Worm (Caenorhabditis elegans) whole organism, L1 larva: Measurements from ENCODE around the gene best-19.

Source experiments
- aly-2 ChIP-seq: fragments of 150-350 bp; optimal IDR thresholded peaks from 2 replicates; lab custom pipeline; 2014; ENCODE audit warnings: missing biosample characterization, missing genetic modification characterization
- blmp-1 ChIP-seq: fragments of 150-350 bp; optimal IDR thresholded peaks from 2 replicates; lab custom pipeline; 2014; ENCODE audit warnings: missing biosample characterization, missing genetic modification characterization
- ceh-63 ChIP-seq: fragments of 200-800 bp; sonication (Bioruptor generic); optimal IDR thresholded peaks from 2 replicates; lab custom pipeline; 2018; ENCODE audit warnings: mild to moderate bottlenecking, missing genetic modification characterization, missing compliant biosample characterization
- ceh-8 ChIP-seq: fragments of 200-800 bp; sonication (Bioruptor generic); optimal IDR thresholded peaks from 2 replicates; lab custom pipeline; 2018; ENCODE audit warnings: mild to moderate bottlenecking, missing genetic modification characterization, moderate library complexity, missing compliant biosample characterization
- ceh-82 ChIP-seq, 3 experiments: fragments of 150-350 bp in 1 of 3; sonication (generic microtip) in 2 of 3; optimal IDR thresholded peaks; 2 replicates each; lab custom pipeline; 2014 to 2017; ENCODE audit warnings: missing biosample characterization in 3 of 3, missing genetic modification characterization in 3 of 3
- ceh-90 ChIP-seq: sonication (generic microtip); optimal IDR thresholded peaks from 2 replicates; lab custom pipeline; 2016; ENCODE audit warnings: missing genetic modification characterization, missing compliant biosample characterization
- ces-1 ChIP-seq: fragments of 150-350 bp; optimal IDR thresholded peaks from 2 replicates; lab custom pipeline; 2014; ENCODE audit warnings: missing biosample characterization, missing genetic modification reagents, missing genetic modification characterization
- egl-13 ChIP-seq: sonication (generic microtip); optimal IDR thresholded peaks from 2 replicates; lab custom pipeline; 2016; ENCODE audit warnings: missing genotype, missing genetic modification reagents, missing genetic modification characterization, missing compliant biosample characterization
- elt-2 ChIP-seq: sonication (generic microtip); optimal IDR thresholded peaks from 2 replicates; lab custom pipeline; 2016; ENCODE audit warnings: missing genetic modification characterization, mild to moderate bottlenecking, inconsistent platforms, missing compliant biosample characterization, missing genetic modification reagents
- elt-3 ChIP-seq, 6 experiments: fragments of 150-350 bp in 1 of 6; sonication (generic microtip); optimal IDR thresholded peaks; 2 replicates each; lab custom pipeline; 2017 to 2018; ENCODE audit warnings: missing biosample characterization in 6 of 6, missing genetic modification characterization in 6 of 6, inconsistent platforms in 1 of 6
- ets-5 ChIP-seq: fragments of 200-800 bp; sonication (Bioruptor generic); IDR thresholded peaks from 2 replicates; pipeline ENCODE4 v1.3.6; 2022; ENCODE audit warnings: missing genetic modification characterization, missing compliant biosample characterization
- fkh-10 ChIP-seq: sonication (generic microtip); optimal IDR thresholded peaks from 2 replicates; lab custom pipeline; 2017; ENCODE audit warnings: missing biosample characterization, missing genetic modification reagents, missing genetic modification characterization
- fkh-4 ChIP-seq: sonication (generic microtip); optimal IDR thresholded peaks from 2 replicates; lab custom pipeline; 2016; ENCODE audit warnings: missing compliant biosample characterization, missing genetic modification characterization, borderline replicate concordance
- fkh-8 ChIP-seq: sonication (generic microtip); optimal IDR thresholded peaks from 2 replicates; lab custom pipeline; 2016; ENCODE audit warnings: mild to moderate bottlenecking, missing genetic modification characterization, missing compliant biosample characterization
- fos-1 ChIP-seq: fragments of 150-350 bp; optimal IDR thresholded peaks from 2 replicates; lab custom pipeline; 2014; ENCODE audit warnings: missing biosample characterization, missing genetic modification characterization
- hlh-17 ChIP-seq: fragments of 200-800 bp; sonication (Bioruptor generic); optimal IDR thresholded peaks from 2 replicates; lab custom pipeline; 2018; ENCODE audit warnings: missing genetic modification characterization, mild to moderate bottlenecking, missing compliant biosample characterization, moderate library complexity, borderline replicate concordance
- hpl-2 ChIP-seq: fragments of 150-350 bp; optimal IDR thresholded peaks from 2 replicates; lab custom pipeline; 2014; ENCODE audit warnings: missing biosample characterization, missing genetic modification reagents, missing genetic modification characterization
- irx-1 ChIP-seq: sonication (generic microtip); optimal IDR thresholded peaks from 2 replicates; lab custom pipeline; 2016; ENCODE audit warnings: missing genetic modification characterization, missing compliant biosample characterization
- isw-1 ChIP-seq: fragments of 200-800 bp; sonication (Bioruptor generic); IDR thresholded peaks from 2 replicates; pipeline ENCODE4 v1.3.6; 2022; ENCODE audit warnings: missing genetic modification characterization, missing compliant biosample characterization
- jun-1 ChIP-seq: fragments of 150-350 bp; optimal IDR thresholded peaks from 2 replicates; lab custom pipeline; 2014; ENCODE audit warnings: missing biosample characterization, missing genetic modification reagents, missing genetic modification characterization
- lin-14 ChIP-seq: fragments of 200-800 bp; sonication (Bioruptor generic); optimal IDR thresholded peaks from 2 replicates; lab custom pipeline; 2018; ENCODE audit warnings: mild to moderate bottlenecking, missing genetic modification characterization, moderate library complexity, missing compliant biosample characterization
- lin-15B ChIP-seq: fragments of 150-350 bp; sonication (generic microtip); optimal IDR thresholded peaks from 3 replicates; lab custom pipeline; 2014; ENCODE audit warnings: missing biosample characterization, missing genetic modification characterization
- lin-35 ChIP-seq, 2 experiments: fragments of 150-350 bp; optimal IDR thresholded peaks; 2 replicates each; lab custom pipeline; 2014; ENCODE audit warnings: missing biosample characterization in 2 of 2, missing genetic modification characterization in 2 of 2, missing genetic modification reagents in 2 of 2
- lir-3 ChIP-seq: sonication (generic microtip); optimal IDR thresholded peaks from 2 replicates; lab custom pipeline; 2016; ENCODE audit warnings: mild to moderate bottlenecking, missing genetic modification characterization, moderate library complexity, missing compliant biosample characterization; ENCODE audit not compliant: poor library complexity
- lsy-2 ChIP-seq, 2 experiments: fragments of 150-350 bp; optimal IDR thresholded peaks; 2 replicates each; lab custom pipeline; 2014; ENCODE audit warnings: missing biosample characterization in 2 of 2, missing genetic modification characterization in 2 of 2
- mab-9 ChIP-seq: fragments of 200-800 bp; sonication (Bioruptor generic); IDR thresholded peaks from 2 replicates; pipeline ENCODE4 v1.3.6; 2022; ENCODE audit warnings: missing genetic modification reagents, missing genetic modification characterization, missing compliant biosample characterization
- mdl-1 ChIP-seq, 2 experiments: fragments of 150-350 bp; optimal IDR thresholded peaks; 2 replicates each; lab custom pipeline; 2014 to 2017; ENCODE audit warnings: missing biosample characterization in 2 of 2, missing genetic modification characterization in 2 of 2, inconsistent platforms in 1 of 2
- mep-1 ChIP-seq: fragments of 150-350 bp; optimal IDR thresholded peaks from 2 replicates; lab custom pipeline; 2014; ENCODE audit warnings: missing biosample characterization, missing genetic modification characterization
- nhr-19 ChIP-seq: fragments of 200-800 bp; sonication (Bioruptor generic); conservative IDR thresholded peaks from 2 replicates; pipeline ENCODE4 v1.3.6; 2022; ENCODE audit warnings: missing genetic modification characterization, missing compliant biosample characterization
- nhr-28 ChIP-seq: fragments of 150-350 bp; optimal IDR thresholded peaks from 2 replicates; lab custom pipeline; 2014; ENCODE audit warnings: missing biosample characterization, missing genetic modification characterization
- nhr-71 ChIP-seq: sonication (generic microtip); optimal IDR thresholded peaks from 2 replicates; lab custom pipeline; 2016; ENCODE audit warnings: mild to moderate bottlenecking, missing genetic modification characterization, moderate library complexity, missing compliant biosample characterization
- nhr-77 ChIP-seq: fragments of 150-350 bp; optimal IDR thresholded peaks from 2 replicates; lab custom pipeline; 2014; ENCODE audit warnings: missing biosample characterization, missing genetic modification characterization
- nhr-85 ChIP-seq: sonication (generic microtip); peaks from one replicate; lab custom pipeline; 2016; ENCODE audit warnings: missing genetic modification characterization, inconsistent platforms, missing compliant biosample characterization
- nhr-90 ChIP-seq: sonication (generic microtip); optimal IDR thresholded peaks from 2 replicates; lab custom pipeline; 2016; ENCODE audit warnings: mild to moderate bottlenecking, missing genetic modification characterization, missing compliant biosample characterization; ENCODE audit not compliant: poor library complexity
- pag-3 ChIP-seq: sonication (generic microtip); optimal IDR thresholded peaks from 2 replicates; lab custom pipeline; 2017; ENCODE audit warnings: missing genetic modification characterization, mild to moderate bottlenecking, missing compliant biosample characterization, antibody characterized with exemption, borderline replicate concordance; ENCODE audit not compliant: insufficient read depth
- pax-3 ChIP-seq: fragments of 200-800 bp; sonication (Bioruptor generic); optimal IDR thresholded peaks from 2 replicates; lab custom pipeline; 2018; ENCODE audit warnings: mild to moderate bottlenecking, missing genetic modification characterization, moderate library complexity, missing compliant biosample characterization
- pqm-1 ChIP-seq: sonication (generic microtip); optimal IDR thresholded peaks from 3 replicates; lab custom pipeline; 2017; ENCODE audit warnings: missing biosample characterization, missing genetic modification characterization
- rnt-1 ChIP-seq: sonication (generic microtip); optimal IDR thresholded peaks from 2 replicates; lab custom pipeline; 2016; ENCODE audit warnings: mild to moderate bottlenecking, missing genetic modification characterization, moderate library complexity, missing compliant biosample characterization
- sup-37 ChIP-seq: fragments of 200-800 bp; sonication (Bioruptor generic); optimal IDR thresholded peaks from 2 replicates; lab custom pipeline; 2018; ENCODE audit warnings: mild to moderate bottlenecking, missing genetic modification characterization, missing compliant biosample characterization
- tbx-2 ChIP-seq: sonication (generic microtip); optimal IDR thresholded peaks from 2 replicates; lab custom pipeline; 2016; ENCODE audit warnings: missing genetic modification characterization, missing compliant biosample characterization
- unc-30 ChIP-seq: sonication (generic microtip); optimal IDR thresholded peaks from 2 replicates; lab custom pipeline; 2017; ENCODE audit warnings: missing biosample characterization, missing genetic modification characterization
- unc-98 ChIP-seq: fragments of 200-800 bp; sonication (Bioruptor generic); IDR thresholded peaks from 2 replicates; pipeline ENCODE4 v1.3.6; 2022; ENCODE audit warnings: missing genetic modification characterization, missing compliant biosample characterization
- xbp-1 ChIP-seq: sonication (generic microtip); optimal IDR thresholded peaks from 2 replicates; lab custom pipeline; 2016; ENCODE audit warnings: missing genetic modification characterization, missing compliant biosample characterization
- zag-1 ChIP-seq: fragments of 150-350 bp; optimal IDR thresholded peaks from 2 replicates; lab custom pipeline; 2014; ENCODE audit warnings: missing biosample characterization, missing genetic modification characterization
- ztf-11 ChIP-seq, 2 experiments: sonication (generic microtip); optimal IDR thresholded peaks; 2 replicates each; lab custom pipeline; 2016 to 2017; ENCODE audit warnings: missing genetic modification characterization in 2 of 2, missing biosample characterization in 1 of 2, missing compliant biosample characterization in 1 of 2
- ztf-4 ChIP-seq: fragments of 150-350 bp; optimal IDR thresholded peaks from 2 replicates; lab custom pipeline; 2014; ENCODE audit warnings: missing biosample characterization, missing genetic modification characterization

The best-19 gene

ce11 chrIV:269107-269506 lies 14.3 kb upstream of the best-19 start, which contains the start of gene T21D12.11:
TSS of gene T21D12.11 (plus strand) at chrIV:269407.
- TF ChIP-seq lir-3 (tag; lab: Kevin White, UChicago) (no peak), nhr-90 (tag; lab: Kevin White, UChicago) (no peak), fkh-8 (no peak), rnt-1 (tag; lab: Kevin White, UChicago) (no peak), lin-15B (tag; lab: Kevin White, UChicago) (no peak), nhr-28 (tag; lab: Kevin White, UChicago) (no peak), elt-3 (tag; optimal IDR thresholded peaks at IDR 0.05; lab: Kevin White, UChicago) (no peak), egl-13 (tag; lab: Kevin White, UChicago) (no peak), hlh-17 (no peak), ceh-90 (tag; lab: Kevin White, UChicago) (no peak), fkh-10 (no peak), hpl-2 (GFP tag; lab: Kevin White, UChicago) (no peak), ces-1 (GFP tag; lab: Kevin White, UChicago) (no peak), pag-3 (tag; lab: Kevin White, UChicago) (no peak), nhr-85 (tag; lab: Kevin White, UChicago) (no peak), unc-30 (tag; lab: Kevin White, UChicago) (no peak), ztf-4 (tag; lab: Kevin White, UChicago) (no peak), lin-14 (no peak)
- TF ChIP-seq, all 84 proteins: peak for 0

- no peak for TF ChIP-seq ceh-82 (tag; optimal IDR thresholded peaks at IDR 0.05; lab: Kevin White, UChicago)
- TF ChIP-seq nhr-71 = no peak
- TF ChIP-seq irx-1 = no peak
- TF ChIP-seq ets-5 = no peak
- no peak for TF ChIP-seq aly-2
- no peak for TF ChIP-seq fos-1 (tag; lab: Kevin White, UChicago)
- TF ChIP-seq lin-15B (tag; lab: Kevin White, UChicago) = no peak
- TF ChIP-seq lin-14 = no peak
- no peak for TF ChIP-seq ztf-11 (tag; optimal IDR thresholded peaks at IDR 0.05; lab: Kevin White, UChicago)
- no peak for TF ChIP-seq egl-13 (tag; lab: Kevin White, UChicago)
- TF ChIP-seq hpl-2 (GFP tag; lab: Kevin White, UChicago) = no peak
- no peak for TF ChIP-seq elt-2 (tag; lab: Kevin White, UChicago)
- no peak for TF ChIP-seq pag-3 (tag; lab: Kevin White, UChicago)
- no peak for TF ChIP-seq unc-98
- TF ChIP-seq zag-1 = no peak
- no peak for TF ChIP-seq xbp-1 (tag; lab: Kevin White, UChicago)
- no peak for TF ChIP-seq unc-30 (tag; lab: Kevin White, UChicago)
- no peak for TF ChIP-seq pax-3 (tag; lab: Kevin White, UChicago)
- TF ChIP-seq nhr-90 (tag; lab: Kevin White, UChicago) = no peak
- no peak for TF ChIP-seq mab-9 (GFP tag; lab: Robert Waterston, UW)
These were observed 10.1 kb upstream of the best-19 start, which contains the start of gene srh-282 for ce11 chrIV:273299-273698. TSS of gene srh-282 (minus strand) at chrIV:273399.

ce11 chrIV:274185-274584 lies 9.3 kb upstream of the best-19 start, which contains the start of gene sma-10:
TSS of gene sma-10 (plus strand) at chrIV:274420.
- TF ChIP-seq pax-3 (tag; lab: Kevin White, UChicago) (no peak), ztf-11 (tag; optimal IDR thresholded peaks at IDR 0.05; lab: Kevin White, UChicago) (no peak), ceh-63 (GFP tag; lab: Kevin White, UChicago) (no peak), mab-9 (GFP tag; lab: Robert Waterston, UW) (no peak), pqm-1 (tag; lab: Kevin White, UChicago) (peak; percentile 71), mep-1 (tag; lab: Kevin White, UChicago) (peak; percentile 28), jun-1 (tag; lab: Kevin White, UChicago) (peak; percentile 35), sup-37 (no peak), ceh-8 (GFP tag; lab: Kevin White, UChicago) (no peak), hlh-17 (no peak), rnt-1 (tag; lab: Kevin White, UChicago) (no peak), lsy-2 (tag; optimal IDR thresholded peaks at IDR 0.05; lab: Kevin White, UChicago) (peak in 1 of 2 experiments; percentile 62), tbx-2 (tag; lab: Kevin White, UChicago) (peak; percentile 1), mdl-1 (tag; optimal IDR thresholded peaks at IDR 0.05; lab: Kevin White, UChicago) (peak in 1 of 2 experiments; percentile 56), isw-1 (no peak), lin-35 (GFP tag; optimal IDR thresholded peaks at IDR 0.05; lab: Kevin White, UChicago) (peak in 1 of 2 experiments; percentile 72), blmp-1 (tag; lab: Kevin White, UChicago) (peak; percentile 63), lin-15B (tag; lab: Kevin White, UChicago) (no peak), elt-2 (tag; lab: Kevin White, UChicago) (peak; percentile 91), fkh-4 (tag; lab: Kevin White, UChicago) (no peak), nhr-90 (tag; lab: Kevin White, UChicago) (peak; percentile 67), nhr-77 (tag; lab: Kevin White, UChicago) (peak; percentile 31), hpl-2 (GFP tag; lab: Kevin White, UChicago) (no peak), nhr-19 (GFP tag; lab: Robert Waterston, UW) (peak; percentile 24; the same call in 1 of the 2 replicates)
